Worm (Caenorhabditis elegans): ENCODE data around the gene tsp-10.

DNA sequence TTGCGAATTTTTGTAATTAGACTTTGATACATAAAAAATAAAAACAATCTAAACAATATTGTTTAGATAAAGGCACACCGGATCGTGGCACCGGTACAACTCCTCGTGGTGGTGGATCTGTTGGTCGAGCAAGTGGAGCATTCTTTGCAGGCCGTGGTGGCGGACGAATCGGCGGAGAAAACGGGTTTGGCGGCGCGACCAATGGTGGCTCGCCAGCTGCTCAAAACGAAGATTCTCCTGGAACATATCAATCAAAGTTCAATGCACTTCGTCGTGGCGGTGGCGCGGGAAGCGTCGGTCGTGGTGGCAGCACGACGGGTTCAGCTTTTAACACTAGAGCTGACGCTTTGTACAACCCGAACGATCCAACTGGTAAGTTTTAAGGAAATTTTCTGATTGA, 32.4 kb upstream of the tsp-10 start:
- TF ChIP-seq elt-3 (tag; optimal IDR thresholded peaks at IDR 0.05) (no peak), ceh-28 (tag; optimal IDR thresholded peaks at IDR 0.05) (no peak), ceh-16 (tag; optimal IDR thresholded peaks at IDR 0.05) (no peak), ceh-9 (tag; optimal IDR thresholded peaks at IDR 0.05) (no peak), fos-1 (tag; optimal IDR thresholded peaks at IDR 0.05) (no peak)
